Worm (Caenorhabditis elegans): ENCODE results near the gene F13H8.2.

ce11 chrII:6259867-6260266 lies 10.3 kb upstream of the F13H8.2 start, which contains the start of gene F13H8.11:
- TF ChIP-seq nhr-76 (tag; optimal IDR thresholded peaks at IDR 0.05) (no peak), tbx-8 (GFP tag; optimal IDR thresholded peaks at IDR 0.05) (no peak), elt-3 (tag; optimal IDR thresholded peaks at IDR 0.05) (no peak)
